Worm (Caenorhabditis elegans): ENCODE measurements around the gene asp-1.

ce11 chrV:19019239-19019638 is 31.3 kb downstream of the asp-1 start:
- TF ChIP-seq aly-1 (tag; optimal IDR thresholded peaks at IDR 0.05): no peak
- TF ChIP-seq ama-1 (optimal IDR thresholded peaks at IDR 0.05): no peak
- TF ChIP-seq ceh-13 (GFP tag; optimal IDR thresholded peaks at IDR 0.05): no peak
- no peak for TF ChIP-seq B0310.2 (tag; optimal IDR thresholded peaks at IDR 0.05)
- TF ChIP-seq ceh-36 (tag; optimal IDR thresholded peaks at IDR 0.05): no peak
- no peak for TF ChIP-seq hmg-4 (GFP tag; optimal IDR thresholded peaks at IDR 0.05)
- no peak for TF ChIP-seq flt-1 (GFP tag; IDR thresholded peaks at IDR 0.05)
- TF ChIP-seq tra-4 (tag; optimal IDR thresholded peaks at IDR 0.05): no peak
- no peak for TF ChIP-seq ets-7 (tag; optimal IDR thresholded peaks at IDR 0.05)
- TF ChIP-seq hmbx-1 (tag; optimal IDR thresholded peaks at IDR 0.05): no peak
- no peak for TF ChIP-seq F13C5.2 (tag; optimal IDR thresholded peaks at IDR 0.05)
